Fruit fly (Drosophila melanogaster) whole organism, embryonic: ENCODE data around the gene Sc2.

Source experiments
- Atf-2 ChIP-seq: fragments of 200-800 bp; sonication (Bioruptor generic); optimal IDR thresholded peaks from 2 replicates; lab custom pipeline; 2016; ENCODE audit warnings: missing biosample characterization, missing genetic modification characterization
- Bdp1 ChIP-seq: fragments of 200-800 bp; sonication (Bioruptor generic); optimal IDR thresholded peaks from 3 replicates; lab custom pipeline; 2016; ENCODE audit warnings: missing biosample characterization, missing genetic modification characterization
- CG10565 ChIP-seq: fragments of 200-800 bp; sonication (Bioruptor generic); optimal IDR thresholded peaks from 3 replicates; lab custom pipeline; 2016; ENCODE audit warnings: missing biosample characterization, mild to moderate bottlenecking, missing genetic modification characterization
- CG12104 ChIP-seq: fragments of 200-800 bp; sonication (Bioruptor generic); optimal IDR thresholded peaks from 3 replicates; lab custom pipeline; 2016; ENCODE audit warnings: missing biosample characterization, missing genetic modification characterization
- CG12769 ChIP-seq: fragments of 200-800 bp; sonication (Bioruptor generic); optimal IDR thresholded peaks from 2 replicates; lab custom pipeline; 2019; ENCODE audit warnings: missing biosample characterization, mild to moderate bottlenecking, missing genetic modification characterization, moderate library complexity
- CG17912 ChIP-seq: fragments of 200-800 bp; sonication (Bioruptor generic); optimal IDR thresholded peaks from 2 replicates; lab custom pipeline; 2018; ENCODE audit warnings: missing biosample characterization, mild to moderate bottlenecking, missing genetic modification characterization
- CG1832 ChIP-seq: fragments of 200-800 bp; sonication (Bioruptor generic); optimal IDR thresholded peaks from 2 replicates; lab custom pipeline; 2017; ENCODE audit warnings: missing biosample characterization, mild to moderate bottlenecking, missing genetic modification characterization, inconsistent platforms
- CG30431 ChIP-seq: fragments of 200-800 bp; sonication (Bioruptor generic); optimal IDR thresholded peaks from 2 replicates; lab custom pipeline; 2017; ENCODE audit warnings: missing biosample characterization, missing genetic modification characterization
- CG33213 ChIP-seq: fragments of 200-800 bp; sonication (Bioruptor generic); optimal IDR thresholded peaks from 3 replicates; lab custom pipeline; 2016; ENCODE audit warnings: missing biosample characterization, missing genetic modification characterization
- CG4404 ChIP-seq: fragments of 200-800 bp; sonication (Bioruptor generic); IDR thresholded peaks from 2 replicates; pipeline ENCODE4 v1.3.6; 2022; ENCODE audit warnings: missing biosample characterization, missing genetic modification characterization
- CG5953 ChIP-seq: fragments of 200-800 bp; sonication (Bioruptor generic); IDR thresholded peaks from 2 replicates; pipeline ENCODE4 v1.3.6; 2022; ENCODE audit warnings: missing biosample characterization, missing genetic modification characterization
- CG6813 ChIP-seq: fragments of 200-800 bp; sonication (Bioruptor generic); optimal IDR thresholded peaks from 2 replicates; lab custom pipeline; 2017; ENCODE audit warnings: missing biosample characterization, missing genetic modification characterization, mild to moderate bottlenecking, moderate library complexity, missing genetic modification reagents
- CG7745 ChIP-seq: fragments of 200-800 bp; sonication (Bioruptor generic); optimal IDR thresholded peaks from 2 replicates; lab custom pipeline; 2018; ENCODE audit warnings: missing biosample characterization, mild to moderate bottlenecking, missing genetic modification characterization, moderate library complexity
- Fer2 ChIP-seq: fragments of 200-800 bp; sonication (Bioruptor generic); optimal IDR thresholded peaks from 2 replicates; lab custom pipeline; 2018; ENCODE audit warnings: missing biosample characterization, mild to moderate bottlenecking, missing genetic modification characterization, moderate library complexity
- Fer3 ChIP-seq: fragments of 200-800 bp; sonication (Bioruptor generic); optimal IDR thresholded peaks from 2 replicates; lab custom pipeline; 2018; ENCODE audit warnings: missing biosample characterization, mild to moderate bottlenecking, missing genetic modification characterization, moderate library complexity
- Lpt ChIP-seq: fragments of >200 bp; optimal IDR thresholded peaks from 2 replicates; lab custom pipeline; 2018; ENCODE audit warnings: missing biosample characterization, missing genetic modification characterization
- MESR4 ChIP-seq: fragments of 200-800 bp; sonication (Bioruptor generic); optimal IDR thresholded peaks from 2 replicates; lab custom pipeline; 2018; ENCODE audit warnings: missing biosample characterization, mild to moderate bottlenecking, missing genetic modification characterization, moderate library complexity
- Meics ChIP-seq: fragments of 200-800 bp; sonication (Bioruptor generic); optimal IDR thresholded peaks from 2 replicates; lab custom pipeline; 2017; ENCODE audit warnings: missing biosample characterization, mild to moderate bottlenecking, missing genetic modification characterization
- NC2α ChIP-seq: fragments of 200-800 bp; sonication (Bioruptor generic); optimal IDR thresholded peaks from 2 replicates; lab custom pipeline; 2016; ENCODE audit warnings: missing biosample characterization, missing genetic modification characterization
- NC2β ChIP-seq: fragments of 200-800 bp; sonication (Bioruptor generic); optimal IDR thresholded peaks from 2 replicates; lab custom pipeline; 2016; ENCODE audit warnings: missing biosample characterization, missing genetic modification characterization
- Neu2 ChIP-seq: fragments of 200-800 bp; sonication (Bioruptor generic); optimal IDR thresholded peaks from 3 replicates; lab custom pipeline; 2016; ENCODE audit warnings: missing biosample characterization, missing genetic modification characterization, borderline replicate concordance
- Spps ChIP-seq: fragments of 200-800 bp; sonication (Bioruptor generic); optimal IDR thresholded peaks from 2 replicates; lab custom pipeline; 2018; ENCODE audit warnings: missing biosample characterization, mild to moderate bottlenecking, missing genetic modification characterization
- Ssrp ChIP-seq: fragments of 200-800 bp; sonication (Bioruptor generic); optimal IDR thresholded peaks from 2 replicates; lab custom pipeline; 2018; ENCODE audit warnings: missing biosample characterization, mild to moderate bottlenecking, missing genetic modification characterization, moderate library complexity
- Tbp ChIP-seq: fragments of >200 bp; optimal IDR thresholded peaks from 2 replicates; lab custom pipeline; 2018; ENCODE audit warnings: missing biosample characterization, missing genetic modification characterization
- Vsx1 ChIP-seq: fragments of 200-800 bp; sonication (Bioruptor generic); optimal IDR thresholded peaks from 2 replicates; lab custom pipeline; 2017; ENCODE audit warnings: missing biosample characterization, mild to moderate bottlenecking, missing genetic modification characterization, missing genetic modification reagents
- amos ChIP-seq: fragments of 200-800 bp; sonication (Bioruptor generic); IDR thresholded peaks from 2 replicates; pipeline ENCODE4 v1.3.6; 2022; ENCODE audit warnings: missing biosample characterization, missing genetic modification characterization; ENCODE audit not compliant: partially characterized antibody
- crc ChIP-seq: fragments of 200-800 bp; sonication (Bioruptor generic); optimal IDR thresholded peaks from 2 replicates; lab custom pipeline; 2016; ENCODE audit warnings: missing biosample characterization, missing genetic modification characterization
- da ChIP-seq: fragments of 200-800 bp; sonication (Bioruptor generic); optimal IDR thresholded peaks from 2 replicates; lab custom pipeline; 2016; ENCODE audit warnings: missing biosample characterization, missing genetic modification characterization
- disco-r ChIP-seq: fragments of 200-800 bp; sonication (Bioruptor generic); optimal IDR thresholded peaks from 2 replicates; lab custom pipeline; 2016; ENCODE audit warnings: missing biosample characterization, missing genetic modification characterization
- eyg ChIP-seq: fragments of 200-800 bp; sonication (Bioruptor generic); optimal IDR thresholded peaks from 3 replicates; lab custom pipeline; 2016; ENCODE audit warnings: missing biosample characterization, missing genetic modification characterization
- fd3F ChIP-seq: fragments of 200-800 bp; sonication (Bioruptor generic); optimal IDR thresholded peaks from 2 replicates; lab custom pipeline; 2018; ENCODE audit warnings: missing biosample characterization, mild to moderate bottlenecking, missing genetic modification characterization, moderate library complexity
- fd64A ChIP-seq: fragments of 200-800 bp; sonication (Bioruptor generic); optimal IDR thresholded peaks from 3 replicates; lab custom pipeline; 2018; ENCODE audit warnings: missing biosample characterization, mild to moderate bottlenecking, missing genetic modification characterization
- gcm2 ChIP-seq: fragments of 200-800 bp; sonication (Bioruptor generic); optimal IDR thresholded peaks from 2 replicates; lab custom pipeline; 2016; ENCODE audit warnings: missing biosample characterization, missing genetic modification characterization
- gem ChIP-seq: fragments of 200-800 bp; sonication (Bioruptor generic); optimal IDR thresholded peaks from 2 replicates; lab custom pipeline; 2019; ENCODE audit warnings: missing biosample characterization, mild to moderate bottlenecking, missing genetic modification characterization, moderate library complexity
- grn ChIP-seq: fragments of 200-800 bp; sonication (Bioruptor generic); optimal IDR thresholded peaks from 3 replicates; lab custom pipeline; 2017; ENCODE audit warnings: missing biosample characterization, missing genetic modification characterization
- klu ChIP-seq: fragments of 200-800 bp; sonication (Bioruptor generic); IDR thresholded peaks from 2 replicates; pipeline ENCODE4 v1.3.6; 2022; ENCODE audit warnings: missing biosample characterization, missing genetic modification characterization
- lilli ChIP-seq: fragments of 200-800 bp; sonication (Bioruptor generic); optimal IDR thresholded peaks from 3 replicates; lab custom pipeline; 2016; ENCODE audit warnings: missing biosample characterization, missing genetic modification characterization
- lola ChIP-seq, 3 experiments: fragments of >200 bp in 2 of 3; fragments of 200-800 bp in 1 of 3; sonication (Bioruptor generic) in 1 of 3; optimal IDR thresholded peaks; 2 replicates each; lab custom pipeline; 2017 to 2019; ENCODE audit warnings: missing biosample characterization in 3 of 3, missing genetic modification characterization in 3 of 3, mild to moderate bottlenecking in 1 of 3, moderate library complexity in 1 of 3
- mam ChIP-seq: fragments of 200-800 bp; sonication (Bioruptor generic); optimal IDR thresholded peaks from 3 replicates; lab custom pipeline; 2016; ENCODE audit warnings: missing biosample characterization, missing genetic modification characterization
- org-1 ChIP-seq: fragments of 200-800 bp; sonication (Bioruptor generic); optimal IDR thresholded peaks from 2 replicates; lab custom pipeline; 2017; ENCODE audit warnings: missing biosample characterization, missing genetic modification characterization
- peb ChIP-seq: fragments of 200-800 bp; sonication (Bioruptor generic); IDR thresholded peaks from 2 replicates; pipeline ENCODE4 v1.3.6; 2022; ENCODE audit warnings: missing biosample characterization, missing genetic modification characterization
- pho ChIP-seq: fragments of 200-800 bp; sonication (Bioruptor generic); optimal IDR thresholded peaks from 2 replicates; lab custom pipeline; 2016; ENCODE audit warnings: missing biosample characterization, missing genetic modification characterization
- phol ChIP-seq: fragments of 200-800 bp; sonication (Bioruptor generic); optimal IDR thresholded peaks from 3 replicates; lab custom pipeline; 2018; ENCODE audit warnings: missing biosample characterization, mild to moderate bottlenecking, missing genetic modification characterization, moderate library complexity
- pros ChIP-seq: fragments of 200-800 bp; sonication (Bioruptor generic); optimal IDR thresholded peaks from 3 replicates; lab custom pipeline; 2019; ENCODE audit warnings: missing biosample characterization, mild to moderate bottlenecking, missing genetic modification characterization, moderate library complexity
- rib ChIP-seq: fragments of 200-800 bp; sonication (Bioruptor generic); IDR thresholded peaks from 2 replicates; pipeline ENCODE4 v1.3.6; 2022; ENCODE audit warnings: missing biosample characterization, missing genetic modification characterization
- sd ChIP-seq: fragments of 200-800 bp; sonication (Bioruptor generic); optimal IDR thresholded peaks from 3 replicates; lab custom pipeline; 2018; ENCODE audit warnings: missing biosample characterization, mild to moderate bottlenecking, missing genetic modification characterization, moderate library complexity
- sisA ChIP-seq: fragments of 200-800 bp; sonication (Bioruptor generic); IDR thresholded peaks from 2 replicates; pipeline ENCODE4 v1.3.6; 2022; ENCODE audit warnings: missing biosample characterization, missing genetic modification characterization
- ttk ChIP-seq: fragments of 200-800 bp; sonication (Bioruptor generic); IDR thresholded peaks from 2 replicates; pipeline ENCODE4 v2.1.2; 2022; ENCODE audit warnings: missing biosample characterization, missing genetic modification characterization
- z ChIP-seq: fragments of 200-800 bp; sonication (Bioruptor generic); IDR thresholded peaks from 3 replicates; pipeline ENCODE4 v1.3.6; 2022; ENCODE audit warnings: missing biosample characterization, missing genetic modification characterization

The Sc2 gene

dm6 chr3L:3928205-3928942, 25.1 kb downstream of the Sc2 start (continued):
- peak; percentile 53 for TF ChIP-seq sd
- TF ChIP-seq CG1832 (GFP tag; lab: Kevin White, UChicago): no peak
- TF ChIP-seq gem: peak; percentile 87
- peak; percentile 46 for TF ChIP-seq Vsx1 (GFP tag; lab: Kevin White, UChicago)
- peak; percentile 77 for TF ChIP-seq CG6813 (GFP tag; lab: Kevin White, UChicago)
- TF ChIP-seq CG12104: peak; percentile 76
- no peak for TF ChIP-seq fd64A (GFP tag; lab: Kevin White, UChicago)
- TF ChIP-seq crc (GFP tag; lab: Kevin White, UChicago): peak; percentile 82
- TF ChIP-seq lilli (GFP tag; lab: Kevin White, UChicago): peak; percentile 95
- TF ChIP-seq eyg: peak; percentile 67
- TF ChIP-seq org-1 (GFP tag; lab: Kevin White, UChicago): peak; percentile 84
- TF ChIP-seq Meics (GFP tag; lab: Kevin White, UChicago): peak; percentile 93
- no peak for TF ChIP-seq lola (GFP tag; optimal IDR thresholded peaks at IDR 0.05; lab: Kevin White, UChicago)
- TF ChIP-seq sisA: peak; percentile 87
- TF ChIP-seq CG12769 (tag; lab: Kevin White, UChicago): peak; percentile 97
- TF ChIP-seq ttk (GFP tag; lab: Robert Waterston, UW): peak; percentile 75
- peak; percentile 89 for TF ChIP-seq fd3F
- TF ChIP-seq CG10565 (GFP tag; lab: Kevin White, UChicago): no peak
- no peak for TF ChIP-seq Spps (tag; lab: Kevin White, UChicago)
- TF ChIP-seq CG17912 (GFP tag; lab: Kevin White, UChicago): peak; percentile 20
- no peak for TF ChIP-seq z (GFP tag; lab: Robert Waterston, UW)
- peak; percentile 60 for TF ChIP-seq da (GFP tag; lab: Kevin White, UChicago)
- peak; percentile 95 for TF ChIP-seq mam (GFP tag; lab: Kevin White, UChicago)
- peak; percentile 74 for TF ChIP-seq CG33213
- peak; percentile 94 for TF ChIP-seq pho (GFP tag; lab: Kevin White, UChicago)
- peak; percentile 53 for TF ChIP-seq NC2α (GFP tag; lab: Kevin White, UChicago)
- TF ChIP-seq Bdp1 (GFP tag; lab: Kevin White, UChicago): peak; percentile 79
- peak; percentile 62 for TF ChIP-seq CG30431 (GFP tag; lab: Kevin White, UChicago)
- peak; percentile 92 for TF ChIP-seq Fer3 (tag; lab: Kevin White, UChicago)
- TF ChIP-seq Atf-2: peak; percentile 81
- TF ChIP-seq phol (tag; lab: Kevin White, UChicago): peak; percentile 64
- peak; percentile 67 for TF ChIP-seq disco-r (GFP tag; lab: Kevin White, UChicago)
- peak; percentile 66; the same call in 1 of the 2 replicates for TF ChIP-seq CG5953 (GFP tag; lab: Robert Waterston, UW)
- peak; percentile 9 for TF ChIP-seq MESR4 (GFP tag; lab: Kevin White, UChicago)
- no peak for TF ChIP-seq Lpt (GFP tag; lab: Kevin White, UChicago)
- TF ChIP-seq Ssrp (tag; lab: Kevin White, UChicago): peak; percentile 76
- 0 out of 2 replicates have a peak, but pooled peaks have one; percentile 20 for TF ChIP-seq peb (GFP tag; lab: Robert Waterston, UW)
- peak; percentile 57 for TF ChIP-seq gcm2
- peak; percentile 79 for TF ChIP-seq klu (GFP tag; lab: Robert Waterston, UW)
- TF ChIP-seq CG7745 (tag; lab: Kevin White, UChicago): no peak
- peak; percentile 74 for TF ChIP-seq NC2β (GFP tag; lab: Kevin White, UChicago)
- TF ChIP-seq Tbp (GFP tag; lab: Kevin White, UChicago): no peak
- no peak for TF ChIP-seq pros
- no peak for TF ChIP-seq Neu2 (GFP tag; lab: Kevin White, UChicago)
- TF ChIP-seq CG4404 (GFP tag; lab: Robert Waterston, UW): peak; percentile 66
- TF ChIP-seq grn (GFP tag; lab: Kevin White, UChicago): peak; percentile 3
- no peak for TF ChIP-seq amos (GFP tag; lab: Robert Waterston, UW)
- peak; percentile 83 for TF ChIP-seq Fer2
- TF ChIP-seq rib (GFP tag; lab: Robert Waterston, UW): peak; percentile 94
